Worm (Caenorhabditis elegans) whole organism, young adult: ENCODE results near the gene F07F6.1.

ENCODE experiments used
- B0336.3 ChIP-seq: fragments of 200-800 bp; sonication (Bioruptor generic); IDR thresholded peaks from 2 replicates; pipeline ENCODE4 v1.3.6; 2022; ENCODE audit warnings: missing genetic modification characterization, missing compliant biosample characterization
- C17E4.6 ChIP-seq: fragments of 200-800 bp; sonication (Bioruptor generic); IDR thresholded peaks from 2 replicates; pipeline ENCODE4 v1.3.6; 2022; ENCODE audit warnings: missing genetic modification reagents, missing genetic modification characterization, missing compliant biosample characterization
- F10E7.11 ChIP-seq: sonication (generic microtip); optimal IDR thresholded peaks from 2 replicates; lab custom pipeline; 2017; ENCODE audit warnings: mild to moderate bottlenecking, missing genetic modification characterization, moderate library complexity, missing compliant biosample characterization
- F22D6.2 ChIP-seq: sonication (generic microtip); optimal IDR thresholded peaks from 2 replicates; lab custom pipeline; 2016; ENCODE audit warnings: mild to moderate bottlenecking, missing genetic modification characterization, missing compliant biosample characterization
- F33H1.4 ChIP-seq: fragments of 200-800 bp; sonication (Bioruptor generic); IDR thresholded peaks from 2 replicates; pipeline ENCODE4 v1.3.6; 2022; ENCODE audit warnings: missing genetic modification reagents, missing genetic modification characterization, missing compliant biosample characterization
- F39B2.1 ChIP-seq: fragments of 200-800 bp; sonication (Bioruptor generic); IDR thresholded peaks from 2 replicates; pipeline ENCODE4 v1.3.6; 2022; ENCODE audit warnings: missing genetic modification reagents, missing genetic modification characterization, missing compliant biosample characterization
- F57A8.1 ChIP-seq: fragments of 200-800 bp; sonication (Bioruptor generic); optimal IDR thresholded peaks from 2 replicates; lab custom pipeline; 2018; ENCODE audit warnings: mild to moderate bottlenecking, missing genetic modification characterization, moderate library complexity, missing compliant biosample characterization
- F57C9.4 ChIP-seq: sonication (generic microtip); optimal IDR thresholded peaks from 2 replicates; lab custom pipeline; 2017; ENCODE audit warnings: mild to moderate bottlenecking, missing genetic modification characterization, missing compliant biosample characterization
- T07F8.4 ChIP-seq: sonication (generic microtip); optimal IDR thresholded peaks from 2 replicates; lab custom pipeline; 2016; ENCODE audit warnings: mild to moderate bottlenecking, missing genetic modification characterization, moderate library complexity, missing compliant biosample characterization
- Y53G8AR.9 ChIP-seq: fragments of 200-800 bp; sonication (Bioruptor generic); conservative IDR thresholded peaks from 2 replicates; pipeline ENCODE4 v1.3.6; 2022; ENCODE audit warnings: missing genetic modification reagents, missing genetic modification characterization, missing compliant biosample characterization
- Y67H2A.10 ChIP-seq: fragments of 200-800 bp; sonication (Bioruptor generic); conservative IDR thresholded peaks from 2 replicates; pipeline ENCODE4 v1.3.6; 2022; ENCODE audit warnings: missing genetic modification reagents, missing genetic modification characterization, missing compliant biosample characterization
- Y79H2A.3 ChIP-seq: fragments of 200-800 bp; sonication (Bioruptor generic); conservative IDR thresholded peaks from 2 replicates; pipeline ENCODE4 v1.3.6; 2022; ENCODE audit warnings: missing genetic modification reagents, missing genetic modification characterization, missing compliant biosample characterization
- ZK185.1 ChIP-seq: sonication (generic microtip); optimal IDR thresholded peaks from 2 replicates; lab custom pipeline; 2016; ENCODE audit warnings: mild to moderate bottlenecking, missing genetic modification characterization, missing compliant biosample characterization; ENCODE audit not compliant: poor library complexity, severe bottlenecking
- akir-1 ChIP-seq: fragments of 200-800 bp; sonication (Bioruptor generic); optimal IDR thresholded peaks from 2 replicates; lab custom pipeline; 2018; ENCODE audit warnings: mild to moderate bottlenecking, missing genetic modification characterization, moderate library complexity, missing compliant biosample characterization
- atf-7 ChIP-seq: sonication (generic microtip); optimal IDR thresholded peaks from 2 replicates; lab custom pipeline; 2017; ENCODE audit warnings: mild to moderate bottlenecking, missing genetic modification characterization, missing compliant biosample characterization
- bed-2 ChIP-seq: fragments of 200-800 bp; sonication (Bioruptor generic); IDR thresholded peaks from 2 replicates; pipeline ENCODE4 v1.3.6; 2022; ENCODE audit warnings: missing genetic modification reagents, missing genetic modification characterization, missing compliant biosample characterization
- ceh-27 ChIP-seq: fragments of 200-800 bp; sonication (Bioruptor generic); optimal IDR thresholded peaks from 2 replicates; lab custom pipeline; 2018; ENCODE audit warnings: mild to moderate bottlenecking, missing genetic modification characterization, moderate library complexity, missing compliant biosample characterization
- chd-7 ChIP-seq: sonication (generic microtip); optimal IDR thresholded peaks from 2 replicates; lab custom pipeline; 2016; ENCODE audit warnings: mild to moderate bottlenecking, missing genetic modification characterization, moderate library complexity, missing compliant biosample characterization
- die-1 ChIP-seq: sonication (generic microtip); optimal IDR thresholded peaks from 2 replicates; lab custom pipeline; 2016; ENCODE audit warnings: missing genotype, mild to moderate bottlenecking, missing genetic modification characterization, missing compliant biosample characterization
- dpff-1 ChIP-seq: sonication (generic microtip); optimal IDR thresholded peaks from 2 replicates; lab custom pipeline; 2017; ENCODE audit warnings: mild to moderate bottlenecking, missing genetic modification characterization, missing compliant biosample characterization
- efl-1 ChIP-seq: fragments of 150-350 bp; optimal IDR thresholded peaks from 2 replicates; lab custom pipeline; 2014; ENCODE audit warnings: missing biosample characterization, missing genetic modification reagents, missing genetic modification characterization
- egrh-3 ChIP-seq: fragments of 200-800 bp; sonication (Bioruptor generic); IDR thresholded peaks from 2 replicates; pipeline ENCODE4 v1.3.6; 2022; ENCODE audit warnings: missing genetic modification reagents, missing genetic modification characterization, missing compliant biosample characterization
- fkh-3 ChIP-seq: sonication (generic microtip); optimal IDR thresholded peaks from 2 replicates; lab custom pipeline; 2016; ENCODE audit warnings: mild to moderate bottlenecking, missing genetic modification characterization, missing compliant biosample characterization
- hmg-1.2 ChIP-seq: fragments of 200-800 bp; sonication (Bioruptor generic); IDR thresholded peaks from 2 replicates; pipeline ENCODE4 v1.3.6; 2022; ENCODE audit warnings: missing genetic modification reagents, missing genetic modification characterization, missing compliant biosample characterization
- hsf-1 ChIP-seq: fragments of 200-800 bp; sonication (Bioruptor generic); IDR thresholded peaks from 2 replicates; pipeline ENCODE4 v1.3.6; 2022; ENCODE audit warnings: missing genetic modification reagents, missing genetic modification characterization, missing compliant biosample characterization
- lag-1 ChIP-seq: fragments of 200-800 bp; sonication (Bioruptor generic); IDR thresholded peaks from 2 replicates; pipeline ENCODE4 v1.3.6; 2022; ENCODE audit warnings: missing genetic modification reagents, missing genetic modification characterization, missing compliant biosample characterization
- lin-26 ChIP-seq: fragments of 200-800 bp; sonication (Bioruptor generic); IDR thresholded peaks from 2 replicates; pipeline ENCODE4 v1.3.6; 2022; ENCODE audit warnings: missing genetic modification reagents, missing genetic modification characterization, missing compliant biosample characterization
- lin-35 ChIP-seq, 3 experiments: fragments of 150-350 bp in 2 of 3; sonication (generic microtip) in 1 of 3; optimal IDR thresholded peaks; 2 replicates each; lab custom pipeline; 2014 to 2018; ENCODE audit warnings: missing biosample characterization in 3 of 3, missing genetic modification characterization in 3 of 3, missing genetic modification reagents in 3 of 3
- lin-54 ChIP-seq: fragments of 200-800 bp; sonication (Bioruptor generic); optimal IDR thresholded peaks from 2 replicates; lab custom pipeline; 2018; ENCODE audit warnings: mild to moderate bottlenecking, missing genetic modification characterization, missing compliant biosample characterization
- lir-1 ChIP-seq: fragments of 200-800 bp; sonication (Bioruptor generic); conservative IDR thresholded peaks from 2 replicates; pipeline ENCODE4 v1.3.6; 2022; ENCODE audit warnings: missing genetic modification reagents, missing genetic modification characterization, missing compliant biosample characterization
- lsy-27 ChIP-seq: sonication (generic microtip); optimal IDR thresholded peaks from 2 replicates; lab custom pipeline; 2017; ENCODE audit warnings: missing genetic modification characterization, mild to moderate bottlenecking, missing compliant biosample characterization, antibody characterized with exemption, missing genotype, borderline replicate concordance; ENCODE audit not compliant: insufficient read depth
- madf-3 ChIP-seq: fragments of 200-800 bp; sonication (Bioruptor generic); IDR thresholded peaks from 2 replicates; pipeline ENCODE4 v1.3.6; 2022; ENCODE audit warnings: missing genetic modification reagents, missing genetic modification characterization, missing compliant biosample characterization
- mel-28 ChIP-seq: sonication (generic microtip); optimal IDR thresholded peaks from 2 replicates; lab custom pipeline; 2016; ENCODE audit warnings: borderline replicate concordance, mild to moderate bottlenecking, missing genetic modification characterization, missing compliant biosample characterization
- nfyb-1 ChIP-seq: fragments of 200-800 bp; sonication (Bioruptor generic); IDR thresholded peaks from 2 replicates; pipeline ENCODE4 v1.3.6; 2022; ENCODE audit warnings: missing genetic modification reagents, missing genetic modification characterization, missing compliant biosample characterization
- nhr-120 ChIP-seq: fragments of 200-800 bp; sonication (Bioruptor generic); IDR thresholded peaks from 2 replicates; pipeline ENCODE4 v1.3.6; 2022; ENCODE audit warnings: missing genetic modification characterization, missing compliant biosample characterization
- nhr-179 ChIP-seq: sonication (generic microtip); optimal IDR thresholded peaks from 2 replicates; lab custom pipeline; 2016; ENCODE audit warnings: mild to moderate bottlenecking, missing genetic modification characterization, missing compliant biosample characterization
- nhr-80 ChIP-seq: sonication (generic microtip); optimal IDR thresholded peaks from 2 replicates; lab custom pipeline; 2016; ENCODE audit warnings: missing genetic modification characterization, missing compliant biosample characterization
- repo-1 ChIP-seq: sonication (generic microtip); optimal IDR thresholded peaks from 2 replicates; lab custom pipeline; 2017; ENCODE audit warnings: mild to moderate bottlenecking, missing genetic modification characterization, missing compliant biosample characterization
- rpc-1 ChIP-seq, 2 experiments: fragments of 150-350 bp in 1 of 2; sonication (generic microtip) in 1 of 2; optimal IDR thresholded peaks; 2 replicates each; lab custom pipeline; 2014 to 2018; ENCODE audit warnings: missing biosample characterization in 1 of 2, missing genetic modification characterization in 1 of 2, missing genetic modification reagents in 1 of 2, missing genotype in 1 of 2
- sea-2 ChIP-seq: fragments of 200-800 bp; sonication (Bioruptor generic); IDR thresholded peaks from 2 replicates; pipeline ENCODE4 v1.3.6; 2022; ENCODE audit warnings: missing genetic modification characterization, missing compliant biosample characterization
- snpc-3.4 ChIP-seq: sonication (generic microtip); optimal IDR thresholded peaks from 2 replicates; lab custom pipeline; 2017; ENCODE audit warnings: missing genetic modification characterization, mild to moderate bottlenecking, missing compliant biosample characterization, antibody characterized with exemption, moderate library complexity, missing genotype, missing genetic modification reagents
- tbp1 ChIP-seq: fragments of 200-800 bp; sonication (Bioruptor generic); optimal IDR thresholded peaks from 2 replicates; lab custom pipeline; 2018; ENCODE audit warnings: mild to moderate bottlenecking, missing genetic modification characterization, missing compliant biosample characterization
- tbx-9 ChIP-seq: sonication (generic microtip); optimal IDR thresholded peaks from 2 replicates; lab custom pipeline; 2016; ENCODE audit warnings: borderline replicate concordance, missing genetic modification characterization, inconsistent platforms, missing compliant biosample characterization
- zfh-2 ChIP-seq: fragments of 200-800 bp; sonication (Bioruptor generic); conservative IDR thresholded peaks from 2 replicates; pipeline ENCODE4 v1.3.6; 2022; ENCODE audit warnings: missing genetic modification reagents, missing genetic modification characterization, missing compliant biosample characterization
- ztf-22 ChIP-seq: fragments of 200-800 bp; sonication (Bioruptor generic); optimal IDR thresholded peaks from 2 replicates; lab custom pipeline; 2018; ENCODE audit warnings: mild to moderate bottlenecking, missing genetic modification characterization, moderate library complexity, missing compliant biosample characterization
- ztf-26 ChIP-seq: sonication (generic microtip); optimal IDR thresholded peaks from 2 replicates; lab custom pipeline; 2017; ENCODE audit warnings: missing genetic modification characterization, missing compliant biosample characterization

Gene F07F6.1

ce11 chrII:5426054-5426453 is 11.6 kb upstream of the F07F6.1 start (continued):
- TF ChIP-seq Y53G8AR.9 (GFP tag; lab: Robert Waterston, UW) (no peak), nhr-120 (GFP tag; lab: Robert Waterston, UW) (no peak), F10E7.11 (tag; lab: Kevin White, UChicago) (no peak), nhr-179 (tag; lab: Kevin White, UChicago) (no peak), madf-3 (GFP tag; lab: Robert Waterston, UW) (no peak), ceh-27 (peak; percentile 57), egrh-3 (0 out of 2 replicates have a peak, but pooled peaks have one; percentile 16), B0336.3 (peak; percentile 65; the same call in 1 of the 2 replicates), fkh-3 (tag; lab: Kevin White, UChicago) (no peak), F33H1.4 (GFP tag; lab: Robert Waterston, UW) (no peak), mel-28 (tag; lab: Kevin White, UChicago) (no peak), zfh-2 (GFP tag; lab: Robert Waterston, UW) (no peak), akir-1 (no peak), chd-7 (tag; lab: Kevin White, UChicago) (no peak), hmg-1.2 (GFP tag; lab: Robert Waterston, UW) (no peak; the same call in 1 of the 2 replicates), F39B2.1 (GFP tag; lab: Robert Waterston, UW) (no peak), lin-54 (GFP tag; lab: Kevin White, UChicago) (peak; percentile 18), hsf-1 (GFP tag; lab: Robert Waterston, UW) (no peak), atf-7 (tag; lab: Kevin White, UChicago) (peak; percentile 47), lir-1 (no peak), dpff-1 (tag; lab: Kevin White, UChicago) (no peak), lsy-27 (tag; lab: Kevin White, UChicago) (no peak), F22D6.2 (no peak), tbp1 (peak; percentile 29), rpc-1 (optimal IDR thresholded peaks at IDR 0.05; lab: Kevin White, UChicago) (no peak), rpc-1 (tag; optimal IDR thresholded peaks at IDR 0.05; lab: Kevin White, UChicago) (no peak), F57A8.1 (GFP tag; lab: Kevin White, UChicago) (no peak), lin-35 (GFP tag; optimal IDR thresholded peaks at IDR 0.05; lab: Kevin White, UChicago) (no peak), T07F8.4 (tag; lab: Kevin White, UChicago) (no peak), die-1 (tag; lab: Kevin White, UChicago) (peak; percentile 23), sea-2 (no peak), C17E4.6 (GFP tag; lab: Robert Waterston, UW) (no peak), ztf-22 (GFP tag; lab: Kevin White, UChicago) (no peak), tbx-9 (no peak), efl-1 (GFP tag; lab: Kevin White, UChicago) (no peak), repo-1 (tag; lab: Kevin White, UChicago) (no peak), bed-2 (GFP tag; lab: Robert Waterston, UW) (no peak), lin-26 (GFP tag; lab: Robert Waterston, UW) (peak; percentile 62; the same call in 1 of the 2 replicates), ztf-26 (tag; lab: Kevin White, UChicago) (no peak), F57C9.4 (tag; lab: Kevin White, UChicago) (no peak), snpc-3.4 (tag; lab: Kevin White, UChicago) (no peak), lag-1 (GFP tag; lab: Robert Waterston, UW) (no peak), nfyb-1 (GFP tag; lab: Robert Waterston, UW) (0 out of 2 replicates have a peak, but pooled peaks have one; percentile 59), nhr-80 (tag; lab: Kevin White, UChicago) (peak; percentile 57), Y79H2A.3 (no peak), ZK185.1 (tag; lab: Kevin White, UChicago) (no peak), Y67H2A.10 (no peak; the same call in 1 of the 2 replicates)
